Fruit fly (Drosophila melanogaster): ENCODE results near the gene Cen.
A peak's percentile ranks its signal among the peaks of the same experiment; 100 is the strongest.

The Cen gene

dm6 chr2L:20645394-20645869 lies 36.2 kb downstream of the Cen start, which contains the start of the genes phr6-4 and CG2608 (continued):
- TF ChIP-seq jigr1 (GFP tag; IDR thresholded peaks at IDR 0.05) = peak; percentile 71; the same call in 1 of the 3 replicates
- peak; percentile 70 for TF ChIP-seq sob (GFP tag; IDR thresholded peaks at IDR 0.05)
- peak; percentile 87; the same call in 2 of the 3 replicates for TF ChIP-seq ci (GFP tag; IDR thresholded peaks at IDR 0.05)
- peak; percentile 80 for TF ChIP-seq ken (GFP tag; IDR thresholded peaks at IDR 0.05)
- peak; percentile 94 for TF ChIP-seq CG10209 (GFP tag; optimal IDR thresholded peaks at IDR 0.05)
- TF ChIP-seq Bdp1 (GFP tag; optimal IDR thresholded peaks at IDR 0.05) = peak; percentile 79
- no peak for TF ChIP-seq pros (GFP tag; optimal IDR thresholded peaks at IDR 0.05)
- peak; percentile 87 for TF ChIP-seq wdn (GFP tag; IDR thresholded peaks at IDR 0.05)
- TF ChIP-seq btn (GFP tag; optimal IDR thresholded peaks at IDR 0.05) = peak; percentile 54
- TF ChIP-seq Dref (GFP tag; IDR thresholded peaks at IDR 0.05) = no peak
- peak; percentile 89 for TF ChIP-seq Dip3 (GFP tag; optimal IDR thresholded peaks at IDR 0.05)
- peak; percentile 75 for TF ChIP-seq disco-r (GFP tag; optimal IDR thresholded peaks at IDR 0.05)
- peak; percentile 89 for TF ChIP-seq fd96Cb (tag; optimal IDR thresholded peaks at IDR 0.05)
- TF ChIP-seq Hsf (GFP tag; optimal IDR thresholded peaks at IDR 0.05) = peak; percentile 94
- TF ChIP-seq CG14014 (GFP tag; IDR thresholded peaks at IDR 0.05) = peak; percentile 85
- peak; percentile 81 for TF ChIP-seq pum (GFP tag; optimal IDR thresholded peaks at IDR 0.05)
- TF ChIP-seq NC2β (GFP tag; optimal IDR thresholded peaks at IDR 0.05) = peak; percentile 85
- TF ChIP-seq CG15011 (GFP tag; optimal IDR thresholded peaks at IDR 0.05) = peak; percentile 89
- peak in 1 of 2 experiments; percentile 91 for TF ChIP-seq Eip74EF (GFP tag; optimal IDR thresholded peaks at IDR 0.05)
- TF ChIP-seq CG1792 (GFP tag; optimal IDR thresholded peaks at IDR 0.05) = peak; percentile 78
- peak; percentile 75 for TF ChIP-seq jing (GFP tag; optimal IDR thresholded peaks at IDR 0.05)
- TF ChIP-seq CG12744 (GFP tag; optimal IDR thresholded peaks at IDR 0.05) = peak; percentile 66
- TF ChIP-seq eve (GFP tag; optimal IDR thresholded peaks at IDR 0.05) = no peak
- TF ChIP-seq CG14710 (tag; optimal IDR thresholded peaks at IDR 0.05) = peak; percentile 94
- TF ChIP-seq CG8944 (GFP tag; optimal IDR thresholded peaks at IDR 0.05) = peak; percentile 87
- no peak for TF ChIP-seq D (optimal IDR thresholded peaks at IDR 0.05)
- TF ChIP-seq D (GFP tag; optimal IDR thresholded peaks at IDR 0.05) = peak; percentile 89
- peak; percentile 77 for TF ChIP-seq ase (GFP tag; IDR thresholded peaks at IDR 0.05)
- TF ChIP-seq HLHmδ (GFP tag; optimal IDR thresholded peaks at IDR 0.05) = no peak
- TF ChIP-seq CG31365 (tag; optimal IDR thresholded peaks at IDR 0.05) = peak; percentile 7
- TF ChIP-seq CG3163 (GFP tag; optimal IDR thresholded peaks at IDR 0.05) = peak; percentile 71
- no peak for TF ChIP-seq fd102C (GFP tag; optimal IDR thresholded peaks at IDR 0.05)
- peak; percentile 84 for TF ChIP-seq CG6683 (GFP tag; optimal IDR thresholded peaks at IDR 0.05)
- TF ChIP-seq kni (GFP tag; optimal IDR thresholded peaks at IDR 0.05) = peak; percentile 46
- peak; percentile 49 for TF ChIP-seq CG7271 (tag; optimal IDR thresholded peaks at IDR 0.05)
- TF ChIP-seq CG4424 (GFP tag; optimal IDR thresholded peaks at IDR 0.05) = peak; percentile 94
- peak; percentile 90 for TF ChIP-seq chn (GFP tag; optimal IDR thresholded peaks at IDR 0.05)
- no peak for TF ChIP-seq knrl (GFP tag; IDR thresholded peaks at IDR 0.05; ENCODE audit: partially characterized antibody)
- TF ChIP-seq CG16863 (GFP tag; optimal IDR thresholded peaks at IDR 0.05) = peak; percentile 77
- peak; percentile 75 for TF ChIP-seq fd64A (GFP tag; optimal IDR thresholded peaks at IDR 0.05)
- TF ChIP-seq CG2202 (tag; optimal IDR thresholded peaks at IDR 0.05) = peak; percentile 85
- peak; percentile 92 for TF ChIP-seq tin (GFP tag; optimal IDR thresholded peaks at IDR 0.05)
- TF ChIP-seq CG15269 (tag; optimal IDR thresholded peaks at IDR 0.05) = peak; percentile 94
- peak; percentile 83 for TF ChIP-seq Mes4 (GFP tag; optimal IDR thresholded peaks at IDR 0.05)
- peak; percentile 62; the same call in 2 of the 3 replicates for TF ChIP-seq otp (GFP tag; IDR thresholded peaks at IDR 0.05)
- TF ChIP-seq CG10543 (GFP tag; optimal IDR thresholded peaks at IDR 0.05) = peak; percentile 87
- TF ChIP-seq Dek (tag; optimal IDR thresholded peaks at IDR 0.05) = peak; percentile 91
- TF ChIP-seq ATbp (GFP tag; optimal IDR thresholded peaks at IDR 0.05) = peak; percentile 85
- no peak for TF ChIP-seq Dfd (GFP tag; optimal IDR thresholded peaks at IDR 0.05)
- peak; percentile 53 to 89 for TF ChIP-seq crp (GFP tag; optimal IDR thresholded peaks at IDR 0.05)

All from whole organism, embryonic.